Worm (Caenorhabditis elegans) whole organism, L4 larva: ENCODE data around the gene T05A7.1.

Experiments used
- D1046.2 ChIP-seq: fragments of 200-800 bp; sonication (Bioruptor generic); IDR thresholded peaks from 2 replicates; pipeline ENCODE4 v1.3.6; 2022; ENCODE audit warnings: missing genetic modification characterization, missing compliant biosample characterization
- F26F4.8 ChIP-seq: fragments of 200-800 bp; sonication (Bioruptor generic); conservative IDR thresholded peaks from 2 replicates; pipeline ENCODE4 v1.3.6; 2022; ENCODE audit warnings: missing genetic modification characterization, missing compliant biosample characterization
- F44E2.7 ChIP-seq: fragments of 200-800 bp; sonication (Bioruptor generic); IDR thresholded peaks from 2 replicates; pipeline ENCODE4 v2.1.2; 2022; ENCODE audit warnings: missing genetic modification characterization, missing compliant biosample characterization
- R02D3.7 ChIP-seq: fragments of 150-350 bp; sonication (generic microtip); optimal IDR thresholded peaks from 3 replicates; lab custom pipeline; 2014; ENCODE audit warnings: missing biosample characterization, missing genetic modification characterization
- T20F7.1 ChIP-seq: fragments of 200-800 bp; sonication (Bioruptor generic); optimal IDR thresholded peaks from 2 replicates; lab custom pipeline; 2018; ENCODE audit warnings: mild to moderate bottlenecking, missing genetic modification characterization, missing compliant biosample characterization
- T26A8.4 ChIP-seq: fragments of 200-800 bp; sonication (Bioruptor generic); IDR thresholded peaks from 2 replicates; pipeline ENCODE4 v1.3.6; 2022; ENCODE audit warnings: missing genetic modification characterization, missing compliant biosample characterization
- Y5F2A.4 ChIP-seq: fragments of 200-800 bp; sonication (Bioruptor generic); optimal IDR thresholded peaks from 2 replicates; lab custom pipeline; 2018; ENCODE audit warnings: mild to moderate bottlenecking, missing genetic modification characterization, missing compliant biosample characterization
- Y75B8A.6 ChIP-seq: fragments of 200-800 bp; sonication (Bioruptor generic); IDR thresholded peaks from 2 replicates; pipeline ENCODE4 v1.3.6; 2022; ENCODE audit warnings: missing genetic modification reagents, missing genetic modification characterization, missing compliant biosample characterization
- ZK337.2 ChIP-seq: fragments of 200-800 bp; sonication (Bioruptor generic); IDR thresholded peaks from 2 replicates; pipeline ENCODE4 v1.3.6; 2022; ENCODE audit warnings: missing genetic modification reagents, missing genetic modification characterization, missing compliant biosample characterization
- ZK546.5 ChIP-seq, 2 experiments: sonication (generic microtip); optimal IDR thresholded peaks; 2 replicates each; lab custom pipeline; 2017; ENCODE audit warnings: missing biosample characterization in 2 of 2, missing genetic modification characterization in 2 of 2
- aha-1 ChIP-seq: fragments of 150-350 bp; peaks from one replicate; lab custom pipeline; 2014; ENCODE audit warnings: missing biosample characterization, missing genetic modification characterization
- ama-1 ChIP-seq: fragments of 150-350 bp; optimal IDR thresholded peaks from 2 replicates; lab custom pipeline; 2014; ENCODE audit warnings: inconsistent platforms, mixed read lengths
- arid-1 ChIP-seq: fragments of 200-800 bp; sonication (Bioruptor generic); conservative IDR thresholded peaks from 2 replicates; pipeline ENCODE4 v1.3.6; 2022; ENCODE audit warnings: missing genetic modification reagents, missing genetic modification characterization, missing compliant biosample characterization
- attf-4 ChIP-seq: sonication (generic microtip); optimal IDR thresholded peaks from 3 replicates; lab custom pipeline; 2017; ENCODE audit warnings: missing biosample characterization, missing genetic modification characterization
- ceh-62 ChIP-seq: sonication (generic microtip); optimal IDR thresholded peaks from 2 replicates; lab custom pipeline; 2017; ENCODE audit warnings: missing biosample characterization, missing genetic modification characterization
- ctbp-1 ChIP-seq: fragments of 200-800 bp; sonication (Bioruptor generic); IDR thresholded peaks from 2 replicates; pipeline ENCODE4 v1.3.6; 2022; ENCODE audit warnings: missing genetic modification reagents, missing genetic modification characterization, missing compliant biosample characterization
- daf-16 ChIP-seq, 3 experiments: sonication (generic microtip); optimal IDR thresholded peaks; 2 replicates each; lab custom pipeline; 2016 to 2017; ENCODE audit warnings: missing genetic modification characterization in 3 of 3, missing genetic modification reagents in 3 of 3, mild to moderate bottlenecking in 2 of 3, missing compliant biosample characterization in 2 of 3, missing biosample characterization in 1 of 3, moderate library complexity in 1 of 3
- daf-8 ChIP-seq: fragments of 200-800 bp; sonication (Bioruptor generic); IDR thresholded peaks from 2 replicates; pipeline ENCODE4 v1.3.6; 2022; ENCODE audit warnings: missing genetic modification characterization, missing compliant biosample characterization
- dpl-1 ChIP-seq: fragments of 150-350 bp; optimal IDR thresholded peaks from 2 replicates; lab custom pipeline; 2014; ENCODE audit warnings: missing biosample characterization, missing genetic modification reagents, missing genetic modification characterization
- dve-1 ChIP-seq: sonication (generic microtip); optimal IDR thresholded peaks from 2 replicates; lab custom pipeline; 2017; ENCODE audit warnings: antibody characterized with exemption, mild to moderate bottlenecking, missing genetic modification characterization, missing compliant biosample characterization; ENCODE audit not compliant: insufficient read depth
- fos-1 ChIP-seq: fragments of 150-350 bp; optimal IDR thresholded peaks from 2 replicates; lab custom pipeline; 2014; ENCODE audit warnings: missing biosample characterization, missing genetic modification characterization
- hif-1 ChIP-seq, 2 experiments: sonication (generic microtip); optimal IDR thresholded peaks; 2 replicates each; lab custom pipeline; 2016 to 2017; ENCODE audit warnings: missing compliant biosample characterization in 2 of 2, missing genetic modification characterization in 2 of 2, missing genetic modification reagents in 2 of 2, missing genotype in 2 of 2, mild to moderate bottlenecking in 1 of 2
- hlh-11 ChIP-seq: fragments of 200-800 bp; sonication (Bioruptor generic); optimal IDR thresholded peaks from 2 replicates; lab custom pipeline; 2018; ENCODE audit warnings: mild to moderate bottlenecking, missing genetic modification characterization, missing compliant biosample characterization
- hlh-30 ChIP-seq: sonication (generic microtip); optimal IDR thresholded peaks from 2 replicates; lab custom pipeline; 2017; ENCODE audit warnings: antibody characterized with exemption, mild to moderate bottlenecking, missing genetic modification characterization, missing compliant biosample characterization; ENCODE audit not compliant: insufficient read depth
- hmg-1.1 ChIP-seq: fragments of 200-800 bp; sonication (Bioruptor generic); IDR thresholded peaks from 2 replicates; pipeline ENCODE4 v1.3.6; 2022; ENCODE audit warnings: missing genetic modification reagents, missing genetic modification characterization, missing compliant biosample characterization
- lin-1 ChIP-seq: fragments of 200-800 bp; sonication (Bioruptor generic); IDR thresholded peaks from 2 replicates; pipeline ENCODE4 v1.3.6; 2022; ENCODE audit warnings: missing genetic modification reagents, missing genetic modification characterization, missing compliant biosample characterization
- lir-3 ChIP-seq: sonication (generic microtip); optimal IDR thresholded peaks from 2 replicates; lab custom pipeline; 2016; ENCODE audit warnings: mild to moderate bottlenecking, missing genetic modification characterization, missing compliant biosample characterization
- lsy-2 ChIP-seq, 2 experiments: fragments of 150-350 bp in 1 of 2; sonication (generic microtip) in 1 of 2; optimal IDR thresholded peaks; 2 replicates each; lab custom pipeline; 2014 to 2017; ENCODE audit warnings: missing biosample characterization in 2 of 2, missing genetic modification characterization in 2 of 2
- madf-5 ChIP-seq, 2 experiments: fragments of 200-800 bp; sonication (Bioruptor generic); IDR thresholded peaks; 2 replicates each; pipeline ENCODE4 v1.3.6; 2022; ENCODE audit warnings: missing compliant biosample characterization in 2 of 2, missing genetic modification characterization in 2 of 2
- mdl-1 ChIP-seq, 2 experiments: fragments of 150-350 bp in 1 of 2; sonication (generic microtip) in 1 of 2; optimal IDR thresholded peaks; 2 replicates each; lab custom pipeline; 2014 to 2017; ENCODE audit warnings: missing biosample characterization in 2 of 2, missing genetic modification characterization in 2 of 2
- mxl-2 ChIP-seq: fragments of 200-800 bp; sonication (Bioruptor generic); conservative IDR thresholded peaks from 2 replicates; pipeline ENCODE4 v1.3.6; 2022; ENCODE audit warnings: missing genetic modification reagents, missing genetic modification characterization, missing compliant biosample characterization
- nhr-237 ChIP-seq: sonication (generic microtip); optimal IDR thresholded peaks from 2 replicates; lab custom pipeline; 2017; ENCODE audit warnings: missing biosample characterization, missing genetic modification characterization
- nhr-41 ChIP-seq: fragments of 200-800 bp; sonication (Bioruptor generic); IDR thresholded peaks from 2 replicates; pipeline ENCODE4 v1.3.6; 2022; ENCODE audit warnings: missing genetic modification reagents, missing genetic modification characterization, missing compliant biosample characterization
- nhr-42 ChIP-seq: fragments of 200-800 bp; sonication (Bioruptor generic); IDR thresholded peaks from 2 replicates; pipeline ENCODE4 v1.3.6; 2022; ENCODE audit warnings: missing genetic modification characterization, missing compliant biosample characterization
- nhr-6 ChIP-seq: fragments of 150-350 bp; optimal IDR thresholded peaks from 2 replicates; lab custom pipeline; 2014; ENCODE audit warnings: missing biosample characterization, missing genetic modification characterization
- nhr-76 ChIP-seq: fragments of 150-350 bp; optimal IDR thresholded peaks from 2 replicates; lab custom pipeline; 2014; ENCODE audit warnings: missing biosample characterization, missing genetic modification characterization
- pqm-1 ChIP-seq: sonication (generic microtip); optimal IDR thresholded peaks from 2 replicates; lab custom pipeline; 2017; ENCODE audit warnings: missing biosample characterization, missing genetic modification characterization
- saeg-2 ChIP-seq: fragments of 200-800 bp; sonication (Bioruptor generic); IDR thresholded peaks from 2 replicates; pipeline ENCODE4 v1.3.6; 2022; ENCODE audit warnings: missing genetic modification reagents, missing genetic modification characterization, missing compliant biosample characterization
- skn-1 ChIP-seq: fragments of 150-350 bp; optimal IDR thresholded peaks from 2 replicates; lab custom pipeline; 2014; ENCODE audit warnings: missing biosample characterization, missing genetic modification characterization
- tag-97 ChIP-seq: fragments of 200-800 bp; sonication (Bioruptor generic); IDR thresholded peaks from 2 replicates; pipeline ENCODE4 v1.3.6; 2022; ENCODE audit warnings: missing genetic modification characterization, missing compliant biosample characterization
- unc-39 ChIP-seq: sonication (generic microtip); optimal IDR thresholded peaks from 2 replicates; lab custom pipeline; 2017; ENCODE audit warnings: missing biosample characterization, missing genetic modification characterization
- unc-62 ChIP-seq, 3 experiments: fragments of 150-350 bp in 1 of 3; sonication (generic microtip); optimal IDR thresholded peaks in 2 of 3; peaks in 1 of 3; 1 replicate in 1 of 3; 2 replicates in 2 of 3; lab custom pipeline; 2014 to 2017; ENCODE audit warnings: missing biosample characterization in 3 of 3, missing genetic modification characterization in 3 of 3, missing genetic modification reagents in 3 of 3, missing genotype in 1 of 3
- zfp-2 ChIP-seq: sonication (generic microtip); optimal IDR thresholded peaks from 2 replicates; lab custom pipeline; 2016; ENCODE audit warnings: mild to moderate bottlenecking, missing genetic modification characterization, missing compliant biosample characterization
- zip-2 ChIP-seq: fragments of 150-350 bp; optimal IDR thresholded peaks from 2 replicates; lab custom pipeline; 2014; ENCODE audit warnings: missing biosample characterization, missing genetic modification characterization

Gene T05A7.1

ce11 chrII:4726120-4726519, 48.1 kb downstream of the T05A7.1 start, which contains the start of gene F10G7.10 (continued):
- TF ChIP-seq hmg-1.1 (GFP tag; lab: Robert Waterston, UW) (0 out of 2 replicates have a peak, but pooled peaks have one; percentile 39), Y75B8A.6 (GFP tag; lab: Robert Waterston, UW) (no peak), dpl-1 (GFP tag; lab: Kevin White, UChicago) (no peak), madf-5 (GFP tag; IDR thresholded peaks at IDR 0.05; lab: Robert Waterston, UW) (no peak), hlh-30 (tag; lab: Kevin White, UChicago) (peak; percentile 83), saeg-2 (GFP tag; lab: Robert Waterston, UW) (no peak), D1046.2 (GFP tag; lab: Robert Waterston, UW) (no peak), ceh-62 (tag; lab: Kevin White, UChicago) (no peak), nhr-41 (GFP tag; lab: Robert Waterston, UW) (no peak), lir-3 (tag; lab: Kevin White, UChicago) (no peak), hif-1 (tag; optimal IDR thresholded peaks at IDR 0.05; lab: Kevin White, UChicago) (peak in 1 of 2 experiments; percentile 50), dve-1 (tag; lab: Kevin White, UChicago) (peak; percentile 36), nhr-76 (tag; lab: Kevin White, UChicago) (no peak), ctbp-1 (GFP tag; lab: Robert Waterston, UW) (no peak), mdl-1 (tag; optimal IDR thresholded peaks at IDR 0.05; lab: Kevin White, UChicago) (peak; percentile 30 to 84), attf-4 (tag; lab: Kevin White, UChicago) (no peak), nhr-6 (peak; percentile 3), hlh-11 (peak; percentile 42), zfp-2 (tag; lab: Kevin White, UChicago) (no peak), Y5F2A.4 (GFP tag; lab: Kevin White, UChicago) (no peak), lsy-2 (tag; optimal IDR thresholded peaks at IDR 0.05; lab: Kevin White, UChicago) (peak in 1 of 2 experiments; percentile 28), fos-1 (tag; lab: Kevin White, UChicago) (no peak), zip-2 (tag; lab: Kevin White, UChicago) (no peak), nhr-237 (no peak), ZK546.5 (tag; optimal IDR thresholded peaks at IDR 0.05; lab: Kevin White, UChicago) (no peak), skn-1 (tag; lab: Kevin White, UChicago) (no peak), ZK337.2 (GFP tag; lab: Robert Waterston, UW) (no peak), daf-8 (GFP tag; lab: Robert Waterston, UW) (no peak), tag-97 (GFP tag; lab: Robert Waterston, UW) (no peak), pqm-1 (no peak), nhr-42 (GFP tag; lab: Robert Waterston, UW) (no peak), arid-1 (no peak), aha-1 (tag; lab: Kevin White, UChicago) (no peak), F26F4.8 (GFP tag; lab: Robert Waterston, UW) (no peak), lin-1 (GFP tag; lab: Robert Waterston, UW) (no peak), unc-39 (tag; lab: Kevin White, UChicago) (no peak), T20F7.1 (GFP tag; lab: Kevin White, UChicago) (no peak), mxl-2 (GFP tag; lab: Robert Waterston, UW) (no peak), R02D3.7 (tag; lab: Kevin White, UChicago) (no peak), F44E2.7 (GFP tag; lab: Robert Waterston, UW) (no peak)

DNA sequence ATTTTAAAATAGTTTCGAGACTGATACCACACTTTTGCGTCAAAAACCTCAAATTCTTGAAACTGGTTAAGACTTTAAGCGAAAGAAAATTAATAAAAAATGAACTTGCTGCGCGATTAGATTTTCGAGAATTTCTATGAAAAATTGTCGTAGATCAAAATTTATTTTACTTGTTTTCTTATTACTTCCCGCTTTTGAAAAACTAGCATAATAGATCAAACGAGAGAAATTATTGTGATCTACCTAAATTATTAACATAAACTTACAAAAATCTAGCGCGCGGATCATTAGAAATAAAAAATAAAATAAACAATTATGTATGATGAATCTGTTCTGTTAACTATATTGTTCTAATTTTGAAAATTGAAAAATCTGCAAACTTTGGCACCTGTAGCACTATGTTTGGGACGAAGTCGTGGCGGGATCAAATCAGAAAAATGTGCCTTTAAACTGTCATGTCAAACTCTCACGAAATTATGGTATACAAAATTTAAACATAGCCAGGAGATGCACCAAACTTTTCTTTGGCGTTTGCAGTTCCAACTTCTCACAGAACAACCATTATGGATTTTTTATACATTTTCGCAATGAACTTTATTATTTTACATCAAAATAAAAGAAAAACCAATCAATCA, 48.9 kb downstream of the T05A7.1 start:
- TF ChIP-seq daf-16 (GFP tag; optimal IDR thresholded peaks at IDR 0.05; lab: Kevin White, UChicago) (no peak), daf-16 (tag; optimal IDR thresholded peaks at IDR 0.05; lab: Kevin White, UChicago) (peak; percentile 16), unc-62 (GFP tag; optimal IDR thresholded peaks at IDR 0.05 in 1 of 2; lab: Kevin White, UChicago) (peak in 1 of 2 experiments; percentile 69), unc-62 (tag; optimal IDR thresholded peaks at IDR 0.05; lab: Kevin White, UChicago) (no peak), F26F4.8 (GFP tag; lab: Robert Waterston, UW) (no peak), T26A8.4 (GFP tag; lab: Robert Waterston, UW) (0 out of 2 replicates have a peak, but pooled peaks have one; percentile 23), dve-1 (tag; lab: Kevin White, UChicago) (peak; percentile 47), ama-1 (lab: Kevin White, UChicago) (peak; percentile 75)
